Fruit fly (Drosophila melanogaster) whole organism, embryonic: Measurements from ENCODE around the gene CG15332.

Source experiments
- Adf1 ChIP-seq: fragments of 200-800 bp; sonication (Bioruptor generic); IDR thresholded peaks from 2 replicates; pipeline ENCODE4 v1.3.6; 2022; ENCODE audit warnings: missing biosample characterization, missing genetic modification characterization
- CG6689 ChIP-seq: fragments of 200-800 bp; sonication (Bioruptor generic); IDR thresholded peaks from 2 replicates; pipeline ENCODE4 v1.3.6; 2022; ENCODE audit warnings: missing biosample characterization, missing genetic modification characterization
- CG7357 ChIP-seq: fragments of 200-800 bp; sonication (Bioruptor generic); IDR thresholded peaks from 3 replicates; pipeline ENCODE4 v1.3.6; 2022; ENCODE audit warnings: missing biosample characterization, missing genetic modification characterization
- Lpt ChIP-seq: fragments of >200 bp; optimal IDR thresholded peaks from 2 replicates; lab custom pipeline; 2018; ENCODE audit warnings: missing biosample characterization, missing genetic modification characterization
- bowl ChIP-seq: fragments of 200-800 bp; sonication (Bioruptor generic); IDR thresholded peaks from 2 replicates; pipeline ENCODE4 v1.3.6; 2022; ENCODE audit warnings: missing biosample characterization, missing genetic modification characterization
- pfk ChIP-seq: fragments of 200-800 bp; sonication (Bioruptor generic); optimal IDR thresholded peaks from 2 replicates; lab custom pipeline; 2018; ENCODE audit warnings: missing biosample characterization, mild to moderate bottlenecking, missing genetic modification characterization, moderate library complexity
- slp2 ChIP-seq: fragments of 200-800 bp; sonication (Bioruptor generic); optimal IDR thresholded peaks from 2 replicates; lab custom pipeline; 2016; ENCODE audit warnings: missing biosample characterization, missing genetic modification characterization

dm6 chrX:7968215-7968799 is 12.5 kb upstream of the CG15332 start, which contains the start of gene sws:
- TF ChIP-seq CG6689 (GFP tag; lab: Robert Waterston, UW) (peak; percentile 24; the same call in 1 of the 2 replicates), pfk (GFP tag; lab: Kevin White, UChicago) (no peak), CG7357 (GFP tag; lab: Robert Waterston, UW) (no peak), Adf1 (GFP tag; lab: Robert Waterston, UW) (no peak), slp2 (GFP tag; lab: Kevin White, UChicago) (no peak), bowl (GFP tag; lab: Robert Waterston, UW) (no peak), Lpt (no peak)
